Fruit fly (Drosophila melanogaster): ENCODE data around the gene CG9095.

DNA sequence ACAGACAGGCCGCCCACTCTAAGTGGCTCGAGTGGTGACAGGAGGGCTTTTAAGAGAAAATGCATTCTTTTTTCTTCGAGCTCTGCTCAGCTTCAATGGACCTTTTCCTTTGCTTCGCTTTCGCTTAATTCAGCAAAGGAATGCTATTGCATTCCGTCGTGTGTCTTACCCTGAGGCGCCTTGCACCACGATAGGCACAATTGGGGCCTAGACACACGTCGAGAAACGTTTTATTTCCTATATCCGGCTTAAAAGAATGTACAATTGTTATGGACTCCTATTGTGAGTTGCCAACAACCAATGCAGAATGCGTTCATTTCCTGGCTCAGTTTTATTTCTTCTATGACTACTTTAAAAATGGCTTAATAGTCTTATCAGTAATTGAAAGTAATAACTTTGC lies 71.9 kb downstream of the CG9095 start:
- no peak for TF ChIP-seq ranshi (GFP tag; IDR thresholded peaks at IDR 0.05)
- no peak for TF ChIP-seq Rx (GFP tag; IDR thresholded peaks at IDR 0.05)
- TF ChIP-seq CG7987 (GFP tag; optimal IDR thresholded peaks at IDR 0.05): no peak
- TF ChIP-seq CG4617 (GFP tag; optimal IDR thresholded peaks at IDR 0.05; ENCODE audit: borderline replicate concordance): no peak
- TF ChIP-seq nom (GFP tag; optimal IDR thresholded peaks at IDR 0.05): no peak
- TF ChIP-seq sqz (GFP tag; optimal IDR thresholded peaks at IDR 0.05): no peak
- TF ChIP-seq yki (optimal IDR thresholded peaks at IDR 0.05): no peak
